Worm (Caenorhabditis elegans): Measurements from ENCODE around the gene C29E4.12.

C29E4.12 gene

ce11 chrIII:7897733-7898132, 43.2 kb upstream of the C29E4.12 start (continued):
- TF ChIP-seq cey-2 (tag; optimal IDR thresholded peaks at IDR 0.05; ENCODE audit: borderline replicate concordance, insufficient read depth), result peak; percentile 5
- TF ChIP-seq Y75B8A.6 (GFP tag; IDR thresholded peaks at IDR 0.05), result no peak
- no peak for TF ChIP-seq dpl-1 (GFP tag; optimal IDR thresholded peaks at IDR 0.05)
- TF ChIP-seq T20F7.1 (GFP tag; optimal IDR thresholded peaks at IDR 0.05), result peak; percentile 34
- TF ChIP-seq lsy-2 (tag; optimal IDR thresholded peaks at IDR 0.05), result peak in 1 of 2 experiments; percentile 59
- TF ChIP-seq nhr-28 (tag; optimal IDR thresholded peaks at IDR 0.05), result peak; percentile 81
- TF ChIP-seq saeg-2 (GFP tag; IDR thresholded peaks at IDR 0.05), result no peak
- no peak for TF ChIP-seq lim-7 (GFP tag; IDR thresholded peaks at IDR 0.05)
- peak; percentile 36 for TF ChIP-seq nhr-48 (tag; optimal IDR thresholded peaks at IDR 0.05)
- TF ChIP-seq sdz-12 (GFP tag; optimal IDR thresholded peaks at IDR 0.05), result no peak

- TF ChIP-seq aly-2 (tag; optimal IDR thresholded peaks at IDR 0.05) (no peak), nhr-28 (tag; optimal IDR thresholded peaks at IDR 0.05) (no peak), Y48G9A.11 (GFP tag; IDR thresholded peaks at IDR 0.05) (no peak), mdt-29 (GFP tag; IDR thresholded peaks at IDR 0.05) (no peak), arid-1 (GFP tag; conservative IDR thresholded peaks at IDR 0.05) (no peak), hmg-1.1 (GFP tag; IDR thresholded peaks at IDR 0.05) (no peak), lin-29 (GFP tag; IDR thresholded peaks at IDR 0.05) (no peak), attf-4 (tag; optimal IDR thresholded peaks at IDR 0.05) (no peak), unc-62 (GFP tag; optimal IDR thresholded peaks at IDR 0.05 in 1 of 2) (no peak), unc-62 (tag; optimal IDR thresholded peaks at IDR 0.05) (no peak)
Measured at ce11 chrIII:7900733-7901132, 40.2 kb upstream of the C29E4.12 start, which contains the start of gene best-24. TSS of gene best-24 (plus strand) at chrIII:7901033.

- TF ChIP-seq unc-62 (GFP tag; optimal IDR thresholded peaks at IDR 0.05 in 1 of 2), result peak in 1 of 2 experiments; percentile 91
- no peak for TF ChIP-seq unc-62 (tag; optimal IDR thresholded peaks at IDR 0.05)
- peak; percentile 43 for TF ChIP-seq aha-1 (tag)
- TF ChIP-seq ceh-62 (tag; optimal IDR thresholded peaks at IDR 0.05), result no peak
- no peak for TF ChIP-seq pha-4 (GFP tag; IDR thresholded peaks at IDR 0.05)
- no peak for TF ChIP-seq pha-4 (tag; optimal IDR thresholded peaks at IDR 0.05)
- TF ChIP-seq nhr-111 (GFP tag; optimal IDR thresholded peaks at IDR 0.05), result no peak
- TF ChIP-seq tag-97 (GFP tag; IDR thresholded peaks at IDR 0.05), result no peak
- TF ChIP-seq daf-19 (GFP tag; conservative IDR thresholded peaks at IDR 0.05), result no peak
Measured at ce11 chrIII:7903427-7903826, 37.5 kb upstream of the C29E4.12 start.

ce11 chrIII:7907515-7907914, 33.4 kb upstream of the C29E4.12 start, which contains the start of gene pcp-5:
TSS of gene pcp-5 (minus strand) at chrIII:7907615.
- TF ChIP-seq daf-16 (GFP tag; optimal IDR thresholded peaks at IDR 0.05) (peak in 1 of 2 experiments; percentile 19), daf-16 (tag; optimal IDR thresholded peaks at IDR 0.05) (no peak), zag-1 (tag; optimal IDR thresholded peaks at IDR 0.05) (no peak), rbr-2 (tag; optimal IDR thresholded peaks at IDR 0.05) (no peak)

ce11 chrIII:7909263-7909662, 31.7 kb upstream of the C29E4.12 start, which contains the start of gene ZK688.1:
TSS of gene ZK688.1 (plus strand) at chrIII:7909563.
- TF ChIP-seq skn-1 (tag; optimal IDR thresholded peaks at IDR 0.05) (no peak), T26A8.4 (GFP tag; IDR thresholded peaks at IDR 0.05) (no peak), mxl-3 (GFP tag; optimal IDR thresholded peaks at IDR 0.05) (no peak), hlh-11 (tag; optimal IDR thresholded peaks at IDR 0.05) (no peak), fos-1 (tag; optimal IDR thresholded peaks at IDR 0.05) (no peak), nhr-77 (tag; optimal IDR thresholded peaks at IDR 0.05) (no peak), ceh-62 (tag; optimal IDR thresholded peaks at IDR 0.05) (no peak), hmg-1.1 (GFP tag; IDR thresholded peaks at IDR 0.05) (no peak), lin-15B (tag; optimal IDR thresholded peaks at IDR 0.05) (no peak), daf-8 (GFP tag; IDR thresholded peaks at IDR 0.05) (no peak), F10B5.3 (tag; optimal IDR thresholded peaks at IDR 0.05) (no peak), ZK546.5 (tag; optimal IDR thresholded peaks at IDR 0.05) (no peak), mdt-29 (GFP tag; IDR thresholded peaks at IDR 0.05) (no peak), gei-8 (GFP tag; optimal IDR thresholded peaks at IDR 0.05) (no peak), nhr-6 (tag; optimal IDR thresholded peaks at IDR 0.05) (no peak), ceh-82 (tag; optimal IDR thresholded peaks at IDR 0.05) (no peak), ctbp-1 (GFP tag; IDR thresholded peaks at IDR 0.05) (no peak)
